Worm (Caenorhabditis elegans) whole organism, young adult: ENCODE data around the gene ZK742.3.

ENCODE experiments used
- B0336.3 ChIP-seq: fragments of 200-800 bp; sonication (Bioruptor generic); IDR thresholded peaks from 2 replicates; pipeline ENCODE4 v1.3.6; 2022; ENCODE audit warnings: missing genetic modification characterization, missing compliant biosample characterization
- C06A6.2 ChIP-seq: fragments of 200-800 bp; sonication (Bioruptor generic); conservative IDR thresholded peaks from 2 replicates; pipeline ENCODE4 v1.3.6; 2022; ENCODE audit warnings: missing genetic modification characterization, missing compliant biosample characterization
- F10E7.11 ChIP-seq: sonication (generic microtip); optimal IDR thresholded peaks from 2 replicates; lab custom pipeline; 2017; ENCODE audit warnings: mild to moderate bottlenecking, missing genetic modification characterization, moderate library complexity, missing compliant biosample characterization
- F22D6.2 ChIP-seq: sonication (generic microtip); optimal IDR thresholded peaks from 2 replicates; lab custom pipeline; 2016; ENCODE audit warnings: mild to moderate bottlenecking, missing genetic modification characterization, missing compliant biosample characterization
- F52B5.7 ChIP-seq: sonication (generic microtip); optimal IDR thresholded peaks from 2 replicates; lab custom pipeline; 2016; ENCODE audit warnings: mild to moderate bottlenecking, missing genetic modification characterization, missing compliant biosample characterization
- F57C9.4 ChIP-seq: sonication (generic microtip); optimal IDR thresholded peaks from 2 replicates; lab custom pipeline; 2017; ENCODE audit warnings: mild to moderate bottlenecking, missing genetic modification characterization, missing compliant biosample characterization
- K11D2.4 ChIP-seq: fragments of 200-800 bp; sonication (Bioruptor generic); IDR thresholded peaks from 2 replicates; pipeline ENCODE4 v1.3.6; 2022; ENCODE audit warnings: missing genetic modification reagents, missing genetic modification characterization, missing compliant biosample characterization
- Y53G8AR.9 ChIP-seq: fragments of 200-800 bp; sonication (Bioruptor generic); conservative IDR thresholded peaks from 2 replicates; pipeline ENCODE4 v1.3.6; 2022; ENCODE audit warnings: missing genetic modification reagents, missing genetic modification characterization, missing compliant biosample characterization
- Y95B8A.8 ChIP-seq: fragments of 200-800 bp; sonication (Bioruptor generic); IDR thresholded peaks from 2 replicates; pipeline ENCODE4 v1.3.6; 2022; ENCODE audit warnings: missing genetic modification reagents, missing genetic modification characterization, missing compliant biosample characterization
- akir-1 ChIP-seq: fragments of 200-800 bp; sonication (Bioruptor generic); optimal IDR thresholded peaks from 2 replicates; lab custom pipeline; 2018; ENCODE audit warnings: mild to moderate bottlenecking, missing genetic modification characterization, moderate library complexity, missing compliant biosample characterization
- ama-1 ChIP-seq, 3 experiments: fragments of 150-350 bp in 1 of 3; sonication (generic microtip) in 2 of 3; optimal IDR thresholded peaks; 2 replicates each; lab custom pipeline; 2014 to 2018; ENCODE audit warnings: missing biosample characterization in 2 of 3, missing genetic modification characterization in 2 of 3, missing genetic modification reagents in 2 of 3
- atf-7 ChIP-seq: sonication (generic microtip); optimal IDR thresholded peaks from 2 replicates; lab custom pipeline; 2017; ENCODE audit warnings: mild to moderate bottlenecking, missing genetic modification characterization, missing compliant biosample characterization
- attf-5 ChIP-seq: fragments of 200-800 bp; sonication (Bioruptor generic); optimal IDR thresholded peaks from 2 replicates; lab custom pipeline; 2018; ENCODE audit warnings: mild to moderate bottlenecking, missing genetic modification characterization, missing compliant biosample characterization
- bed-2 ChIP-seq: fragments of 200-800 bp; sonication (Bioruptor generic); IDR thresholded peaks from 2 replicates; pipeline ENCODE4 v1.3.6; 2022; ENCODE audit warnings: missing genetic modification reagents, missing genetic modification characterization, missing compliant biosample characterization
- chd-7 ChIP-seq: sonication (generic microtip); optimal IDR thresholded peaks from 2 replicates; lab custom pipeline; 2016; ENCODE audit warnings: mild to moderate bottlenecking, missing genetic modification characterization, moderate library complexity, missing compliant biosample characterization
- dox-1 ChIP-seq: fragments of 200-800 bp; sonication (Bioruptor generic); IDR thresholded peaks from 2 replicates; pipeline ENCODE4 v1.3.6; 2022; ENCODE audit warnings: missing genetic modification reagents, missing genetic modification characterization, missing compliant biosample characterization
- efl-1 ChIP-seq: fragments of 150-350 bp; optimal IDR thresholded peaks from 2 replicates; lab custom pipeline; 2014; ENCODE audit warnings: missing biosample characterization, missing genetic modification reagents, missing genetic modification characterization
- ets-4 ChIP-seq: fragments of 200-800 bp; sonication (Bioruptor generic); optimal IDR thresholded peaks from 2 replicates; lab custom pipeline; 2018; ENCODE audit warnings: mild to moderate bottlenecking, missing genetic modification characterization, missing compliant biosample characterization
- fkh-3 ChIP-seq: sonication (generic microtip); optimal IDR thresholded peaks from 2 replicates; lab custom pipeline; 2016; ENCODE audit warnings: mild to moderate bottlenecking, missing genetic modification characterization, missing compliant biosample characterization
- hlh-26 ChIP-seq: fragments of 200-800 bp; sonication (Bioruptor generic); conservative IDR thresholded peaks from 2 replicates; pipeline ENCODE4 v1.3.6; 2022; ENCODE audit warnings: missing genetic modification reagents, missing genetic modification characterization, missing compliant biosample characterization
- let-526 ChIP-seq: fragments of 200-800 bp; sonication (Bioruptor generic); IDR thresholded peaks from 2 replicates; pipeline ENCODE4 v1.3.6; 2022; ENCODE audit warnings: missing genetic modification reagents, missing genetic modification characterization, missing compliant biosample characterization
- let-607 ChIP-seq, 2 experiments: fragments of 200-800 bp in 1 of 2; sonication (Bioruptor generic) in 1 of 2; sonication (generic microtip) in 1 of 2; optimal IDR thresholded peaks; 2 replicates each; lab custom pipeline; 2016 to 2018; ENCODE audit warnings: mild to moderate bottlenecking in 2 of 2, missing compliant biosample characterization in 2 of 2, missing genetic modification characterization in 2 of 2, moderate library complexity in 2 of 2, missing genotype in 1 of 2
- lin-26 ChIP-seq: fragments of 200-800 bp; sonication (Bioruptor generic); IDR thresholded peaks from 2 replicates; pipeline ENCODE4 v1.3.6; 2022; ENCODE audit warnings: missing genetic modification reagents, missing genetic modification characterization, missing compliant biosample characterization
- lin-40 ChIP-seq: sonication (generic microtip); optimal IDR thresholded peaks from 2 replicates; lab custom pipeline; 2016; ENCODE audit warnings: missing genetic modification characterization, mild to moderate bottlenecking, missing compliant biosample characterization, missing genotype, missing genetic modification reagents
- lin-54 ChIP-seq: fragments of 200-800 bp; sonication (Bioruptor generic); optimal IDR thresholded peaks from 2 replicates; lab custom pipeline; 2018; ENCODE audit warnings: mild to moderate bottlenecking, missing genetic modification characterization, missing compliant biosample characterization
- lir-1 ChIP-seq: fragments of 200-800 bp; sonication (Bioruptor generic); conservative IDR thresholded peaks from 2 replicates; pipeline ENCODE4 v1.3.6; 2022; ENCODE audit warnings: missing genetic modification reagents, missing genetic modification characterization, missing compliant biosample characterization
- madf-10 ChIP-seq: sonication (generic microtip); optimal IDR thresholded peaks from 2 replicates; lab custom pipeline; 2016; ENCODE audit warnings: mild to moderate bottlenecking, missing genetic modification characterization, missing compliant biosample characterization
- mel-28 ChIP-seq: sonication (generic microtip); optimal IDR thresholded peaks from 2 replicates; lab custom pipeline; 2016; ENCODE audit warnings: borderline replicate concordance, mild to moderate bottlenecking, missing genetic modification characterization, missing compliant biosample characterization
- nfya-2 ChIP-seq: fragments of 200-800 bp; sonication (Bioruptor generic); IDR thresholded peaks from 2 replicates; pipeline ENCODE4 v1.3.6; 2022; ENCODE audit warnings: missing genetic modification reagents, missing genetic modification characterization, missing compliant biosample characterization
- nfyb-1 ChIP-seq: fragments of 200-800 bp; sonication (Bioruptor generic); IDR thresholded peaks from 2 replicates; pipeline ENCODE4 v1.3.6; 2022; ENCODE audit warnings: missing genetic modification reagents, missing genetic modification characterization, missing compliant biosample characterization
- nhr-120 ChIP-seq: fragments of 200-800 bp; sonication (Bioruptor generic); IDR thresholded peaks from 2 replicates; pipeline ENCODE4 v1.3.6; 2022; ENCODE audit warnings: missing genetic modification characterization, missing compliant biosample characterization
- nhr-27 ChIP-seq: fragments of 200-800 bp; sonication (Bioruptor generic); optimal IDR thresholded peaks from 2 replicates; lab custom pipeline; 2018; ENCODE audit warnings: mild to moderate bottlenecking, missing genetic modification characterization, moderate library complexity, missing compliant biosample characterization
- nhr-80 ChIP-seq: sonication (generic microtip); optimal IDR thresholded peaks from 2 replicates; lab custom pipeline; 2016; ENCODE audit warnings: missing genetic modification characterization, missing compliant biosample characterization
- nhr-90 ChIP-seq: sonication (generic microtip); optimal IDR thresholded peaks from 2 replicates; lab custom pipeline; 2016; ENCODE audit warnings: missing genotype, mild to moderate bottlenecking, missing genetic modification characterization, missing compliant biosample characterization
- pbrm-1 ChIP-seq: fragments of 200-800 bp; sonication (Bioruptor generic); IDR thresholded peaks from 2 replicates; pipeline ENCODE4 v1.3.6; 2022; ENCODE audit warnings: missing genetic modification reagents, missing genetic modification characterization, missing compliant biosample characterization
- sea-2 ChIP-seq: fragments of 200-800 bp; sonication (Bioruptor generic); IDR thresholded peaks from 2 replicates; pipeline ENCODE4 v1.3.6; 2022; ENCODE audit warnings: missing genetic modification characterization, missing compliant biosample characterization
- snpc-4 ChIP-seq, 5 experiments: fragments of 150-350 bp in 1 of 5; sonication (generic microtip) in 4 of 5; optimal IDR thresholded peaks; 2 replicates each; lab custom pipeline; 2014 to 2018; ENCODE audit warnings: missing genetic modification characterization in 5 of 5, missing biosample characterization in 3 of 5, antibody characterized with exemption in 2 of 5, mild to moderate bottlenecking in 2 of 5, missing compliant biosample characterization in 2 of 5, missing genotype in 2 of 5, moderate library complexity in 2 of 5, missing genetic modification reagents in 1 of 5
- somi-1 ChIP-seq: fragments of 200-800 bp; sonication (Bioruptor generic); optimal IDR thresholded peaks from 2 replicates; lab custom pipeline; 2018; ENCODE audit warnings: mild to moderate bottlenecking, missing genetic modification characterization, missing compliant biosample characterization
- tbp1 ChIP-seq: fragments of 200-800 bp; sonication (Bioruptor generic); optimal IDR thresholded peaks from 2 replicates; lab custom pipeline; 2018; ENCODE audit warnings: mild to moderate bottlenecking, missing genetic modification characterization, missing compliant biosample characterization
- zfh-2 ChIP-seq: fragments of 200-800 bp; sonication (Bioruptor generic); conservative IDR thresholded peaks from 2 replicates; pipeline ENCODE4 v1.3.6; 2022; ENCODE audit warnings: missing genetic modification reagents, missing genetic modification characterization, missing compliant biosample characterization
- ztf-25 ChIP-seq: fragments of 200-800 bp; sonication (Bioruptor generic); IDR thresholded peaks from 2 replicates; pipeline ENCODE4 v1.3.6; 2022; ENCODE audit warnings: missing genetic modification reagents, missing genetic modification characterization, missing compliant biosample characterization
- ztf-26 ChIP-seq: sonication (generic microtip); optimal IDR thresholded peaks from 2 replicates; lab custom pipeline; 2017; ENCODE audit warnings: missing genetic modification characterization, missing compliant biosample characterization
- ztf-28 ChIP-seq: fragments of 200-800 bp; sonication (Bioruptor generic); IDR thresholded peaks from 2 replicates; pipeline ENCODE4 v1.3.6; 2022; ENCODE audit warnings: missing genetic modification reagents, missing genetic modification characterization, missing compliant biosample characterization
- ztf-6 ChIP-seq: fragments of 200-800 bp; sonication (Bioruptor generic); IDR thresholded peaks from 2 replicates; pipeline ENCODE4 v1.3.6; 2022; ENCODE audit warnings: missing genetic modification reagents, missing genetic modification characterization, missing compliant biosample characterization

ZK742.3 gene

ce11 chrV:7856641-7857040, 46.9 kb upstream of the ZK742.3 start:
- TF ChIP-seq sea-2 (GFP tag; lab: Robert Waterston, UW) = no peak
- peak; percentile 62 for TF ChIP-seq zfh-2 (GFP tag; lab: Robert Waterston, UW)
- TF ChIP-seq pbrm-1 (GFP tag; lab: Robert Waterston, UW) = no peak
- TF ChIP-seq chd-7 = no peak
- no peak for TF ChIP-seq madf-10 (tag; lab: Kevin White, UChicago)
- TF ChIP-seq nhr-27 = no peak

ce11 chrV:7855382-7855994, 45.8 kb upstream of the ZK742.3 start, which contains the start of gene C37C3.2:
TSS of gene C37C3.2 (plus strand) at chrV:7855944.
- TF ChIP-seq ama-1 (optimal IDR thresholded peaks at IDR 0.05; lab: Kevin White, UChicago) = no peak
- no peak for TF ChIP-seq ama-1 (GFP tag; optimal IDR thresholded peaks at IDR 0.05; lab: Kevin White, UChicago)
- TF ChIP-seq ztf-6 = no peak
- TF ChIP-seq let-526 (GFP tag; lab: Robert Waterston, UW) = no peak
- TF ChIP-seq ets-4 (GFP tag; lab: Kevin White, UChicago) = no peak
- no peak for TF ChIP-seq C06A6.2 (GFP tag; lab: Robert Waterston, UW)
- TF ChIP-seq, all 124 proteins: peak for 0

ce11 chrV:7854603-7855002, 44.9 kb upstream of the ZK742.3 start, which contains the start of the genes C37C3.9 and C37C3.18:
TSS of gene C37C3.9 (minus strand) at chrV:7854700.
TSS of gene C37C3.18 (plus strand) at chrV:7854993.
- TF ChIP-seq lin-40 (tag; lab: Kevin White, UChicago) (peak; percentile 48), ztf-26 (tag; lab: Kevin White, UChicago) (no peak), dox-1 (peak; percentile 82), nhr-90 (no peak), F10E7.11 (tag; lab: Kevin White, UChicago) (no peak), B0336.3 (GFP tag; lab: Robert Waterston, UW) (peak; percentile 70; the same call in 1 of the 2 replicates), K11D2.4 (GFP tag; lab: Robert Waterston, UW) (peak; percentile 38; the same call in 1 of the 2 replicates), tbp1 (GFP tag; lab: Kevin White, UChicago) (peak; percentile 26), hlh-26 (GFP tag; lab: Robert Waterston, UW) (no peak), somi-1 (peak; percentile 50), fkh-3 (tag; lab: Kevin White, UChicago) (no peak), nhr-80 (tag; lab: Kevin White, UChicago) (peak; percentile 71), F22D6.2 (no peak), nhr-120 (GFP tag; lab: Robert Waterston, UW) (no peak), F57C9.4 (tag; lab: Kevin White, UChicago) (no peak), Y95B8A.8 (0 out of 2 replicates have a peak, but pooled peaks have one; percentile 6), F52B5.7 (tag; lab: Kevin White, UChicago) (no peak), Y53G8AR.9 (GFP tag; lab: Robert Waterston, UW) (0 out of 2 replicates have a peak, but pooled peaks have one; percentile 11), lin-54 (GFP tag; lab: Kevin White, UChicago) (peak; percentile 33), mel-28 (tag; lab: Kevin White, UChicago) (peak; percentile 27), nfya-2 (GFP tag; lab: Robert Waterston, UW) (no peak), let-607 (tag; optimal IDR thresholded peaks at IDR 0.05; lab: Kevin White, UChicago) (peak; percentile 73 to 90), efl-1 (GFP tag; lab: Kevin White, UChicago) (no peak), akir-1 (peak; percentile 50), ztf-25 (no peak), bed-2 (GFP tag; lab: Robert Waterston, UW) (no peak), attf-5 (GFP tag; lab: Kevin White, UChicago) (peak; percentile 65), ztf-28 (no peak), nfyb-1 (GFP tag; lab: Robert Waterston, UW) (peak; percentile 86), lin-26 (no peak), snpc-4 (GFP tag; optimal IDR thresholded peaks at IDR 0.05; lab: Kevin White, UChicago) (no peak), snpc-4 (tag; optimal IDR thresholded peaks at IDR 0.05; lab: Kevin White, UChicago) (peak; percentile 72 to 79 (median 76)), pbrm-1 (GFP tag; lab: Robert Waterston, UW) (peak; percentile 54; the same call in 1 of the 2 replicates), ets-4 (GFP tag; lab: Kevin White, UChicago) (peak; percentile 21), atf-7 (peak; percentile 91), lir-1 (GFP tag; lab: Robert Waterston, UW) (no peak)
